Worm (Caenorhabditis elegans) whole organism, L1 larva: Measurements from ENCODE around the gene egas-3.

Experiments
- C04F5.9 ChIP-seq: sonication (generic microtip); optimal IDR thresholded peaks from 2 replicates; lab custom pipeline; 2016; ENCODE audit warnings: missing genetic modification characterization, missing compliant biosample characterization
- C16A3.4 ChIP-seq: fragments of 150-350 bp; optimal IDR thresholded peaks from 2 replicates; lab custom pipeline; 2014; ENCODE audit warnings: missing biosample characterization, missing genetic modification characterization
- ceh-63 ChIP-seq: fragments of 200-800 bp; sonication (Bioruptor generic); optimal IDR thresholded peaks from 2 replicates; lab custom pipeline; 2018; ENCODE audit warnings: mild to moderate bottlenecking, missing genetic modification characterization, missing compliant biosample characterization
- ceh-88 ChIP-seq: fragments of 200-800 bp; sonication (Bioruptor generic); IDR thresholded peaks from 2 replicates; pipeline ENCODE4 v1.3.6; 2022; ENCODE audit warnings: missing genetic modification characterization, missing compliant biosample characterization
- ceh-90 ChIP-seq: sonication (generic microtip); optimal IDR thresholded peaks from 2 replicates; lab custom pipeline; 2016; ENCODE audit warnings: missing genetic modification characterization, missing compliant biosample characterization
- dpl-1 ChIP-seq, 3 experiments: fragments of 150-350 bp in 2 of 3; sonication (generic microtip) in 1 of 3; optimal IDR thresholded peaks; 2 replicates each; lab custom pipeline; 2014 to 2017; ENCODE audit warnings: missing biosample characterization in 3 of 3, missing genetic modification characterization in 3 of 3, missing genetic modification reagents in 3 of 3
- efl-1 ChIP-seq, 4 experiments: fragments of 150-350 bp; optimal IDR thresholded peaks in 3 of 4; peaks in 1 of 4; 1 replicate in 1 of 4; 2 replicates in 3 of 4; lab custom pipeline; 2014; ENCODE audit warnings: missing biosample characterization in 2 of 4, missing genetic modification characterization in 2 of 4, missing genetic modification reagents in 2 of 4
- efl-3 ChIP-seq: fragments of 200-800 bp; sonication (Bioruptor generic); optimal IDR thresholded peaks from 2 replicates; lab custom pipeline; 2018; ENCODE audit warnings: mild to moderate bottlenecking, missing genetic modification characterization, missing compliant biosample characterization
- elt-3 ChIP-seq, 6 experiments: fragments of 150-350 bp in 1 of 6; sonication (generic microtip); optimal IDR thresholded peaks; 2 replicates each; lab custom pipeline; 2017 to 2018; ENCODE audit warnings: missing biosample characterization in 6 of 6, missing genetic modification characterization in 6 of 6, inconsistent platforms in 1 of 6
- fkh-8 ChIP-seq: sonication (generic microtip); optimal IDR thresholded peaks from 2 replicates; lab custom pipeline; 2016; ENCODE audit warnings: mild to moderate bottlenecking, missing genetic modification characterization, missing compliant biosample characterization
- fos-1 ChIP-seq: fragments of 150-350 bp; optimal IDR thresholded peaks from 2 replicates; lab custom pipeline; 2014; ENCODE audit warnings: missing biosample characterization, missing genetic modification characterization
- grh-1 ChIP-seq: fragments of 200-800 bp; sonication (Bioruptor generic); IDR thresholded peaks from 2 replicates; pipeline ENCODE4 v1.3.6; 2022; ENCODE audit warnings: missing genetic modification reagents, missing genetic modification characterization, missing compliant biosample characterization
- hpl-2 ChIP-seq: fragments of 150-350 bp; optimal IDR thresholded peaks from 2 replicates; lab custom pipeline; 2014; ENCODE audit warnings: missing biosample characterization, missing genetic modification reagents, missing genetic modification characterization
- irx-1 ChIP-seq: sonication (generic microtip); optimal IDR thresholded peaks from 2 replicates; lab custom pipeline; 2016; ENCODE audit warnings: missing genetic modification characterization, missing compliant biosample characterization
- lin-35 ChIP-seq, 2 experiments: fragments of 150-350 bp; optimal IDR thresholded peaks; 2 replicates each; lab custom pipeline; 2014; ENCODE audit warnings: missing biosample characterization in 2 of 2, missing genetic modification characterization in 2 of 2, missing genetic modification reagents in 2 of 2
- mab-9 ChIP-seq: fragments of 200-800 bp; sonication (Bioruptor generic); IDR thresholded peaks from 2 replicates; pipeline ENCODE4 v1.3.6; 2022; ENCODE audit warnings: missing genetic modification reagents, missing genetic modification characterization, missing compliant biosample characterization
- mdl-1 ChIP-seq, 2 experiments: fragments of 150-350 bp; optimal IDR thresholded peaks; 2 replicates each; lab custom pipeline; 2014 to 2017; ENCODE audit warnings: missing biosample characterization in 2 of 2, missing genetic modification characterization in 2 of 2, inconsistent platforms in 1 of 2
- nhr-12 ChIP-seq: sonication (generic microtip); optimal IDR thresholded peaks from 2 replicates; lab custom pipeline; 2017; ENCODE audit warnings: missing biosample characterization, missing genetic modification characterization
- nhr-19 ChIP-seq: fragments of 200-800 bp; sonication (Bioruptor generic); conservative IDR thresholded peaks from 2 replicates; pipeline ENCODE4 v1.3.6; 2022; ENCODE audit warnings: missing genetic modification characterization, missing compliant biosample characterization
- nhr-237 ChIP-seq: fragments of 150-350 bp; optimal IDR thresholded peaks from 2 replicates; lab custom pipeline; 2014; ENCODE audit warnings: missing biosample characterization, missing genetic modification characterization
- nhr-28 ChIP-seq: fragments of 150-350 bp; optimal IDR thresholded peaks from 2 replicates; lab custom pipeline; 2014; ENCODE audit warnings: missing biosample characterization, missing genetic modification characterization
- nhr-71 ChIP-seq: sonication (generic microtip); optimal IDR thresholded peaks from 2 replicates; lab custom pipeline; 2016; ENCODE audit warnings: mild to moderate bottlenecking, missing genetic modification characterization, moderate library complexity, missing compliant biosample characterization
- nhr-77 ChIP-seq: fragments of 150-350 bp; optimal IDR thresholded peaks from 2 replicates; lab custom pipeline; 2014; ENCODE audit warnings: missing biosample characterization, missing genetic modification characterization
- nhr-85 ChIP-seq: sonication (generic microtip); peaks from one replicate; lab custom pipeline; 2016; ENCODE audit warnings: missing genetic modification characterization, inconsistent platforms, missing compliant biosample characterization
- nhr-90 ChIP-seq: sonication (generic microtip); optimal IDR thresholded peaks from 2 replicates; lab custom pipeline; 2016; ENCODE audit warnings: mild to moderate bottlenecking, missing genetic modification characterization, missing compliant biosample characterization; ENCODE audit not compliant: poor library complexity
- pax-3 ChIP-seq: fragments of 200-800 bp; sonication (Bioruptor generic); optimal IDR thresholded peaks from 2 replicates; lab custom pipeline; 2018; ENCODE audit warnings: mild to moderate bottlenecking, missing genetic modification characterization, moderate library complexity, missing compliant biosample characterization
- rnt-1 ChIP-seq: sonication (generic microtip); optimal IDR thresholded peaks from 2 replicates; lab custom pipeline; 2016; ENCODE audit warnings: mild to moderate bottlenecking, missing genetic modification characterization, moderate library complexity, missing compliant biosample characterization
- skn-1 ChIP-seq: fragments of 150-350 bp; optimal IDR thresholded peaks from 2 replicates; lab custom pipeline; 2014; ENCODE audit warnings: missing biosample characterization, missing genetic modification characterization
- snpc-4 ChIP-seq: fragments of 150-350 bp; optimal IDR thresholded peaks from 2 replicates; lab custom pipeline; 2014; ENCODE audit warnings: missing biosample characterization, missing genetic modification characterization
- sox-4 ChIP-seq: sonication (generic microtip); optimal IDR thresholded peaks from 2 replicates; lab custom pipeline; 2016; ENCODE audit warnings: missing genetic modification characterization, missing compliant biosample characterization
- unc-30 ChIP-seq: sonication (generic microtip); optimal IDR thresholded peaks from 2 replicates; lab custom pipeline; 2017; ENCODE audit warnings: missing biosample characterization, missing genetic modification characterization
- zag-1 ChIP-seq: fragments of 150-350 bp; optimal IDR thresholded peaks from 2 replicates; lab custom pipeline; 2014; ENCODE audit warnings: missing biosample characterization, missing genetic modification characterization
- ztf-11 ChIP-seq, 2 experiments: sonication (generic microtip); optimal IDR thresholded peaks; 2 replicates each; lab custom pipeline; 2016 to 2017; ENCODE audit warnings: missing genetic modification characterization in 2 of 2, missing biosample characterization in 1 of 2, missing compliant biosample characterization in 1 of 2

Gene egas-3

DNA sequence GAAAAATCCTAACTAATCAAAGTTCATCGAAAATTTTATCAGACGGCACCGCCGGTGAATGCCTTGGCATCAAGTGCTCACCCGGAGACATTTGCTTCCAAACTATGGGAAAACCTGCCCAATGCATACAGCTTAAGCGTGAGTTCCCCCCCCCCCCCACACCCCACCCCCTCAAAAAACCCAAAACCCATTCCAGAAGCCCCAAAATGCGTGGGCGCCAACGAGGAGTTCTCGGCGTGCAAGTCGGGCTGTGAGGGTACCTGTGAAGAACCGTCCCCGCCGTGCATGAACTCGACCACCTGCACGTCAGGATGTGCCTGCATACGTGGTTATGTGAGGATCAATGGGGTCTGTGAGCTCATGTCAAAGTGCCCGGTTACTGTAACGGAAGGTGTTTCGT is 38.2 kb upstream of the egas-3 start:
- TF ChIP-seq nhr-237 (tag; lab: Kevin White, UChicago) = no peak

DNA sequence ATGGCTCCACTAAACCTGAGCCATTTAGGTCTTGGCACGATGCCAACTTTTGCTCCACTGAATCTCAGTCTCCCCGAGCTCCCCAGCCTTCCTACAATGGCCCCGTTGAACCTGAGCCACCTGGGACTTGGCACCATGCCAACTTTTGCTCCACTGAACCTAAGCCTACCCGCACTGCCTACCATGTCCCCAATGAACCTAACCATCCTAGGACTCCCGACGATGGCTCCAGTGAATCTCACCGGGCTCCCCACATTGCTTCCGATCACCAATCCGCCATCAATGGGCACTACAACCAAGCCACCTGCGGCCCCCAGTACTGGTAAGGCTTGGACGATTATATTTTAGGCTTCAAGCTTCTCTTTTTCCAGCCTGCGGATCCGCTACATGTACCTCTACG is 35.7 kb upstream of the egas-3 start:
- TF ChIP-seq efl-1 (optimal IDR thresholded peaks at IDR 0.05; lab: Kevin White, UChicago) = no peak
- TF ChIP-seq efl-1 (GFP tag; optimal IDR thresholded peaks at IDR 0.05 in 1 of 2; lab: Kevin White, UChicago) = peak in 1 of 2 experiments; percentile 82
- TF ChIP-seq sox-4 (tag; lab: Kevin White, UChicago) = no peak

DNA sequence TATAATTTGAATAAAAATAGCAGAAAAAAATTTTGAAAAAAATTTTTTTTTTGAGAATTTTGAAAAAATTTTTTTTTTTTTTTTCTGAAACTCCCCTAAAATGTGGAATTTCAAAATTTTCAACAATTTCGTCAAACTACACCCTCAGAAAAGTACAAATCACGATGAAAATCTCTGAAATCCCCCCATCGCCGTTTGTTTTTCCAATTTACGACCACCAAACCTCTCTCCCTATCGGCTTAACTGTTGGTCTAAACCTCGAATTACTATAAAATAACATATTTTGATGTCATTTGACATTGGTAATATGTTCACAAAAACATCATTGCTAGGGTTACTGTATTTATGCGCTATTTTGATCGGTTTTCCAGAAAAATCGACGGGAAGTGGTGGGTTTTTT is 33.9 kb upstream of the egas-3 start, which contains the start of gene Y69H2.10:
TSS of gene Y69H2.10 (plus strand) at position 301 of the 400 bp plus-strand sequence.
- TF ChIP-seq snpc-4 (no peak), nhr-28 (tag; lab: Kevin White, UChicago) (no peak), nhr-237 (tag; lab: Kevin White, UChicago) (no peak), elt-3 (tag; optimal IDR thresholded peaks at IDR 0.05; lab: Kevin White, UChicago) (no peak), ceh-63 (no peak), hpl-2 (GFP tag; lab: Kevin White, UChicago) (no peak), lin-35 (GFP tag; optimal IDR thresholded peaks at IDR 0.05; lab: Kevin White, UChicago) (no peak), nhr-71 (tag; lab: Kevin White, UChicago) (no peak)

DNA sequence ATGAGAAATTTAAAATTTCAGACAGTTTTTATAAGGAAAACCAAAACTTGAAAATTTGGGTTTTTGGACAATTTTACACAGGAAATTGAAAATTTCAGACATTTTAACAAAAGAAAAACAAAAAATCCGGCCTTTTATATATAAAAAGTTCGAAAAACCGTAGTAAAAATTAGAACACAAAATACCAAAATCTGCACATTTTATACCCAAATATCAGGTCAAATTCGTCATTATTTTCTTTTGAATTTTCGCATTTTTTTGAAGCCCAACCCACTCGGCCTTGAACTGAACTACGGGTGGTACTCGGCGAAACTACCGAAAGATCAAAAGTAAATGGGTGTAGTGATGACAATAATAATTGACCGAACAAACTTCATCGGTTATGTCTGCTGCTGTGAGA is 31.0 kb upstream of the egas-3 start:
- TF ChIP-seq efl-1 (optimal IDR thresholded peaks at IDR 0.05; lab: Kevin White, UChicago) (no peak), efl-1 (GFP tag; optimal IDR thresholded peaks at IDR 0.05 in 1 of 2; lab: Kevin White, UChicago) (peak in 1 of 2 experiments; percentile 75), nhr-19 (GFP tag; lab: Robert Waterston, UW) (no peak), nhr-12 (tag; lab: Kevin White, UChicago) (no peak), ceh-88 (GFP tag; lab: Robert Waterston, UW) (no peak), nhr-85 (tag; lab: Kevin White, UChicago) (peak; percentile 10), mdl-1 (tag; optimal IDR thresholded peaks at IDR 0.05; lab: Kevin White, UChicago) (no peak), fkh-8 (no peak), skn-1 (tag; lab: Kevin White, UChicago) (no peak)

DNA sequence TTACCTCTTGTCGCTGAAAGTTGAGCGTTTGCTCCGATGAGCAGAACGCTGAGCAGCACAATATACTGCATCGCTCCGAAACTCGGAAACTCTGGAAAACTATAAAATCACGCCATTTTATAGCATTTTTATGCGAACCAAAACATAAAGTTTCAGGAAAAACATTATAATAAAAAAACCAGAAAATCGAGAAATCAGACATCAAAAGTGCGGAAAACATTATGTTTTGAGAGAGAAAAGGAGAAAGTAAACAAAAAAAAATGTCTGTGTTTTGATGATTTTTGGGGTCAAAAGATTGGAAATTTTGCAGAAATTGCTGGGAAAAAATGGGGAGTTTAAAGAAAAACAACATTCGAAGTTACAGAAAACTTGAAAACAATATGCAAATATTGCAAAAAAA is 27.9 kb upstream of the egas-3 start, which contains the start of gene Y69H2.3:
TSS of gene Y69H2.3 (minus strand) at position 101 of the 400 bp plus-strand sequence.
- no peak for TF ChIP-seq skn-1 (tag; lab: Kevin White, UChicago)

DNA sequence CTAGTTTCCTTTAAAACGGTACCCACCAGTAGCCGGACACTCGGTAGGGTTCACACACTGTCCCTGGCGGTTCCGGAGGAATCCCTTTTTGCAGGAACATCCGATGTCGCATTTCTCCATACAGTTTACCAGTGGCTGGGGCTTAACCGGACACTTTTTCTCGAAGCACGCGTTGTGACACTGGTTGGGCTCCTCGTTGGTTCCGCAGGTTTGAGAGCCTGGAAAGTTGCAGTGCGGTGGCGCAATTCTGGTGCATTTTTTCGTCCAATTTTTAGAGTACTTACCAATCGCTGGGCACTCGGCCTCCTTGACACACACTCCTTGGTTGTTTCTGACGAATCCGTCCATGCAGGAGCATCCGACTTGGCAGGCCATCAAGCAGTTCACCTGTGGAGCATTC is 26.2 kb upstream of the egas-3 start:
- TF ChIP-seq ceh-90 (tag; lab: Kevin White, UChicago) = no peak
- TF ChIP-seq ceh-63 = no peak
- TF ChIP-seq fos-1 (tag; lab: Kevin White, UChicago) = no peak
- no peak for TF ChIP-seq grh-1 (GFP tag; lab: Robert Waterston, UW)
- no peak for TF ChIP-seq zag-1 (tag; lab: Kevin White, UChicago)
- no peak for TF ChIP-seq C04F5.9 (tag; lab: Kevin White, UChicago)
- TF ChIP-seq irx-1 (tag; lab: Kevin White, UChicago) = no peak
- TF ChIP-seq nhr-77 (tag; lab: Kevin White, UChicago) = no peak
- no peak for TF ChIP-seq elt-3 (tag; optimal IDR thresholded peaks at IDR 0.05; lab: Kevin White, UChicago)
- TF ChIP-seq pax-3 (tag; lab: Kevin White, UChicago) = no peak
- TF ChIP-seq nhr-71 (tag; lab: Kevin White, UChicago) = no peak
- no peak for TF ChIP-seq nhr-90 (tag; lab: Kevin White, UChicago)
- no peak for TF ChIP-seq nhr-85 (tag; lab: Kevin White, UChicago)
- TF ChIP-seq rnt-1 (tag; lab: Kevin White, UChicago) = no peak
- no peak for TF ChIP-seq dpl-1 (GFP tag; optimal IDR thresholded peaks at IDR 0.05; lab: Kevin White, UChicago)

DNA sequence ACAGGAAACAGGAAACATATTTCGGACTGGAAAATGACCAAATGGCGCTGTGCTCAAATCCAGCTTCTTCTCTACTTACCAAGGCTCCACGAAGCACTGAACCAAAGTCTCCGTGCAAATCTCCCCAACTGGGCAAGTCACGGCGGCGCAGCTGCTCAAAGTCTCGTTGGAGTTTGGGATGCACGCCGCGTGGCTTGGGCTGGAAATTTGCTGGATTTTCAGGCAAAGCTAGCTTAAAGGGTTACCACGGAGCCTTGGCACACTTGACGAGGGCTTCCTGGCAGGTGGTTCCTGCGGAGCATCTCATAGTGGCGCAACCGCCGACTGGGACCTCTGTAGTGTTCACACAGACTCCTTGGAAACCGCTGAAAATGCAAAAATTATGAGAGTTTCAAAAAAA is 22.8 kb upstream of the egas-3 start:
- no peak for TF ChIP-seq nhr-12 (tag; lab: Kevin White, UChicago)
- no peak for TF ChIP-seq unc-30 (tag; lab: Kevin White, UChicago)
- TF ChIP-seq efl-3 (GFP tag; lab: Kevin White, UChicago) = no peak
- no peak for TF ChIP-seq mab-9 (GFP tag; lab: Robert Waterston, UW)
- no peak for TF ChIP-seq C16A3.4
- TF ChIP-seq ztf-11 (tag; optimal IDR thresholded peaks at IDR 0.05; lab: Kevin White, UChicago) = no peak
- TF ChIP-seq fkh-8 = no peak
